Worm (Caenorhabditis elegans) whole organism, L4 larva: Measurements from ENCODE around the gene R07E5.11.
"Not testable (repeated sequence)": the region's sequence is repeated elsewhere in the genome, so short reads cannot be mapped to it uniquely, and the experiment has no call there.

Experiments used
- D1046.2 ChIP-seq: fragments of 200-800 bp; sonication (Bioruptor generic); IDR thresholded peaks from 2 replicates; pipeline ENCODE4 v1.3.6; 2022; ENCODE audit warnings: missing genetic modification characterization, missing compliant biosample characterization
- F10B5.3 ChIP-seq: sonication (generic microtip); optimal IDR thresholded peaks from 2 replicates; lab custom pipeline; 2016; ENCODE audit warnings: mild to moderate bottlenecking, missing genetic modification characterization, missing compliant biosample characterization
- F37D6.2 ChIP-seq: sonication (generic microtip); optimal IDR thresholded peaks from 2 replicates; lab custom pipeline; 2016; ENCODE audit warnings: mild to moderate bottlenecking, missing genetic modification characterization, missing compliant biosample characterization
- F44E2.7 ChIP-seq: fragments of 200-800 bp; sonication (Bioruptor generic); IDR thresholded peaks from 2 replicates; pipeline ENCODE4 v2.1.2; 2022; ENCODE audit warnings: missing genetic modification characterization, missing compliant biosample characterization
- F49E8.2 ChIP-seq: sonication (generic microtip); optimal IDR thresholded peaks from 2 replicates; lab custom pipeline; 2016; ENCODE audit warnings: missing compliant biosample characterization, mild to moderate bottlenecking, missing genetic modification characterization, borderline replicate concordance
- T20F7.1 ChIP-seq: fragments of 200-800 bp; sonication (Bioruptor generic); optimal IDR thresholded peaks from 2 replicates; lab custom pipeline; 2018; ENCODE audit warnings: mild to moderate bottlenecking, missing genetic modification characterization, missing compliant biosample characterization
- T26A8.4 ChIP-seq: fragments of 200-800 bp; sonication (Bioruptor generic); IDR thresholded peaks from 2 replicates; pipeline ENCODE4 v1.3.6; 2022; ENCODE audit warnings: missing genetic modification characterization, missing compliant biosample characterization
- Y48G9A.11 ChIP-seq: fragments of 200-800 bp; sonication (Bioruptor generic); IDR thresholded peaks from 2 replicates; pipeline ENCODE4 v1.3.6; 2022; ENCODE audit warnings: missing genetic modification reagents, missing genetic modification characterization, missing compliant biosample characterization
- Y75B8A.6 ChIP-seq: fragments of 200-800 bp; sonication (Bioruptor generic); IDR thresholded peaks from 2 replicates; pipeline ENCODE4 v1.3.6; 2022; ENCODE audit warnings: missing genetic modification reagents, missing genetic modification characterization, missing compliant biosample characterization
- ZK337.2 ChIP-seq: fragments of 200-800 bp; sonication (Bioruptor generic); IDR thresholded peaks from 2 replicates; pipeline ENCODE4 v1.3.6; 2022; ENCODE audit warnings: missing genetic modification reagents, missing genetic modification characterization, missing compliant biosample characterization
- ZK546.5 ChIP-seq, 2 experiments: sonication (generic microtip); optimal IDR thresholded peaks; 2 replicates each; lab custom pipeline; 2017; ENCODE audit warnings: missing biosample characterization in 2 of 2, missing genetic modification characterization in 2 of 2
- aha-1 ChIP-seq: fragments of 150-350 bp; peaks from one replicate; lab custom pipeline; 2014; ENCODE audit warnings: missing biosample characterization, missing genetic modification characterization
- arid-1 ChIP-seq: fragments of 200-800 bp; sonication (Bioruptor generic); conservative IDR thresholded peaks from 2 replicates; pipeline ENCODE4 v1.3.6; 2022; ENCODE audit warnings: missing genetic modification reagents, missing genetic modification characterization, missing compliant biosample characterization
- ceh-20 ChIP-seq: fragments of 200-800 bp; sonication (Bioruptor generic); IDR thresholded peaks from 2 replicates; pipeline ENCODE4 v1.3.6; 2022; ENCODE audit warnings: missing genetic modification reagents, missing genetic modification characterization, missing compliant biosample characterization
- daf-16 ChIP-seq, 3 experiments: sonication (generic microtip); optimal IDR thresholded peaks; 2 replicates each; lab custom pipeline; 2016 to 2017; ENCODE audit warnings: missing genetic modification characterization in 3 of 3, missing genetic modification reagents in 3 of 3, mild to moderate bottlenecking in 2 of 3, missing compliant biosample characterization in 2 of 3, missing biosample characterization in 1 of 3, moderate library complexity in 1 of 3
- daf-8 ChIP-seq: fragments of 200-800 bp; sonication (Bioruptor generic); IDR thresholded peaks from 2 replicates; pipeline ENCODE4 v1.3.6; 2022; ENCODE audit warnings: missing genetic modification characterization, missing compliant biosample characterization
- dmd-6 ChIP-seq: fragments of 200-800 bp; sonication (Bioruptor generic); IDR thresholded peaks from 2 replicates; pipeline ENCODE4 v1.3.6; 2022; ENCODE audit warnings: missing genetic modification reagents, missing genetic modification characterization, missing compliant biosample characterization
- dmd-8 ChIP-seq: fragments of 200-800 bp; sonication (Bioruptor generic); IDR thresholded peaks from 2 replicates; pipeline ENCODE4 v1.3.6; 2022; ENCODE audit warnings: missing genetic modification characterization, missing compliant biosample characterization
- dmd-9 ChIP-seq: fragments of 200-800 bp; sonication (Bioruptor generic); IDR thresholded peaks from 2 replicates; pipeline ENCODE4 v1.3.6; 2022; ENCODE audit warnings: missing genetic modification reagents, missing genetic modification characterization, missing compliant biosample characterization
- dpl-1 ChIP-seq: fragments of 150-350 bp; optimal IDR thresholded peaks from 2 replicates; lab custom pipeline; 2014; ENCODE audit warnings: missing biosample characterization, missing genetic modification reagents, missing genetic modification characterization
- duxl-1 ChIP-seq: sonication (generic microtip); optimal IDR thresholded peaks from 2 replicates; lab custom pipeline; 2016; ENCODE audit warnings: mild to moderate bottlenecking, missing genetic modification characterization, moderate library complexity, missing compliant biosample characterization; ENCODE audit not compliant: poor library complexity
- dve-1 ChIP-seq: sonication (generic microtip); optimal IDR thresholded peaks from 2 replicates; lab custom pipeline; 2017; ENCODE audit warnings: antibody characterized with exemption, mild to moderate bottlenecking, missing genetic modification characterization, missing compliant biosample characterization; ENCODE audit not compliant: insufficient read depth
- gei-8 ChIP-seq: fragments of 200-800 bp; sonication (Bioruptor generic); optimal IDR thresholded peaks from 2 replicates; lab custom pipeline; 2018; ENCODE audit warnings: mild to moderate bottlenecking, missing genetic modification characterization, missing compliant biosample characterization
- hif-1 ChIP-seq, 2 experiments: sonication (generic microtip); optimal IDR thresholded peaks; 2 replicates each; lab custom pipeline; 2016 to 2017; ENCODE audit warnings: missing compliant biosample characterization in 2 of 2, missing genetic modification characterization in 2 of 2, missing genetic modification reagents in 2 of 2, missing genotype in 2 of 2, mild to moderate bottlenecking in 1 of 2
- hlh-11 ChIP-seq: fragments of 200-800 bp; sonication (Bioruptor generic); optimal IDR thresholded peaks from 2 replicates; lab custom pipeline; 2018; ENCODE audit warnings: mild to moderate bottlenecking, missing genetic modification characterization, missing compliant biosample characterization
- hmg-1.1 ChIP-seq: fragments of 200-800 bp; sonication (Bioruptor generic); IDR thresholded peaks from 2 replicates; pipeline ENCODE4 v1.3.6; 2022; ENCODE audit warnings: missing genetic modification reagents, missing genetic modification characterization, missing compliant biosample characterization
- lim-7 ChIP-seq: fragments of 200-800 bp; sonication (Bioruptor generic); IDR thresholded peaks from 2 replicates; pipeline ENCODE4 v1.3.6; 2022; ENCODE audit warnings: missing genetic modification characterization, missing compliant biosample characterization
- lin-13 ChIP-seq: fragments of 150-350 bp; optimal IDR thresholded peaks from 2 replicates; lab custom pipeline; 2014; ENCODE audit warnings: missing biosample characterization, missing genetic modification reagents, missing genetic modification characterization
- lin-29 ChIP-seq: fragments of 200-800 bp; sonication (Bioruptor generic); IDR thresholded peaks from 2 replicates; pipeline ENCODE4 v1.3.6; 2022; ENCODE audit warnings: missing genetic modification reagents, missing genetic modification characterization, missing compliant biosample characterization
- lin-38 ChIP-seq: fragments of 200-800 bp; sonication (Bioruptor generic); IDR thresholded peaks from 2 replicates; pipeline ENCODE4 v1.3.6; 2022; ENCODE audit warnings: missing genetic modification reagents, missing genetic modification characterization, missing compliant biosample characterization
- madf-9 ChIP-seq: fragments of 200-800 bp; sonication (Bioruptor generic); conservative IDR thresholded peaks from 2 replicates; pipeline ENCODE4 v1.3.6; 2022; ENCODE audit warnings: missing genetic modification reagents, missing genetic modification characterization, missing compliant biosample characterization
- mdl-1 ChIP-seq, 2 experiments: fragments of 150-350 bp in 1 of 2; sonication (generic microtip) in 1 of 2; optimal IDR thresholded peaks; 2 replicates each; lab custom pipeline; 2014 to 2017; ENCODE audit warnings: missing biosample characterization in 2 of 2, missing genetic modification characterization in 2 of 2
- mep-1 ChIP-seq: fragments of 150-350 bp; sonication (generic microtip); optimal IDR thresholded peaks from 3 replicates; lab custom pipeline; 2014; ENCODE audit warnings: missing biosample characterization, missing genetic modification characterization
- nhr-102 ChIP-seq: sonication (generic microtip); optimal IDR thresholded peaks from 2 replicates; lab custom pipeline; 2016; ENCODE audit warnings: mild to moderate bottlenecking, missing genetic modification characterization, moderate library complexity, missing compliant biosample characterization
- nhr-111 ChIP-seq: fragments of 200-800 bp; sonication (Bioruptor generic); optimal IDR thresholded peaks from 2 replicates; lab custom pipeline; 2018; ENCODE audit warnings: mild to moderate bottlenecking, missing genetic modification characterization, missing compliant biosample characterization
- nhr-48 ChIP-seq: sonication (generic microtip); optimal IDR thresholded peaks from 2 replicates; lab custom pipeline; 2016; ENCODE audit warnings: mild to moderate bottlenecking, missing genetic modification characterization, missing compliant biosample characterization
- pha-4 ChIP-seq, 2 experiments: fragments of 150-350 bp in 1 of 2; fragments of 200-800 bp in 1 of 2; sonication (Bioruptor generic) in 1 of 2; IDR thresholded peaks in 1 of 2; optimal IDR thresholded peaks in 1 of 2; 2 replicates each; pipeline versions ENCODE4 v1.3.6 to Lab custom; 2014 to 2022; ENCODE audit warnings: missing genetic modification characterization in 2 of 2, missing genetic modification reagents in 2 of 2, missing biosample characterization in 1 of 2, missing compliant biosample characterization in 1 of 2
- saeg-2 ChIP-seq: fragments of 200-800 bp; sonication (Bioruptor generic); IDR thresholded peaks from 2 replicates; pipeline ENCODE4 v1.3.6; 2022; ENCODE audit warnings: missing genetic modification reagents, missing genetic modification characterization, missing compliant biosample characterization
- skn-1 ChIP-seq: fragments of 150-350 bp; optimal IDR thresholded peaks from 2 replicates; lab custom pipeline; 2014; ENCODE audit warnings: missing biosample characterization, missing genetic modification characterization
- snpc-1.2 ChIP-seq: fragments of 200-800 bp; sonication (Bioruptor generic); IDR thresholded peaks from 2 replicates; pipeline ENCODE4 v1.3.6; 2022; ENCODE audit warnings: missing genetic modification reagents, missing genetic modification characterization, missing compliant biosample characterization
- snpc-4 ChIP-seq: fragments of 150-350 bp; optimal IDR thresholded peaks from 2 replicates; lab custom pipeline; 2014; ENCODE audit warnings: missing biosample characterization, missing genetic modification characterization
- spr-1 ChIP-seq: sonication (generic microtip); optimal IDR thresholded peaks from 2 replicates; lab custom pipeline; 2016; ENCODE audit warnings: mild to moderate bottlenecking, missing genetic modification characterization, missing compliant biosample characterization
- spr-3 ChIP-seq: fragments of 200-800 bp; sonication (Bioruptor generic); optimal IDR thresholded peaks from 2 replicates; lab custom pipeline; 2018; ENCODE audit warnings: mild to moderate bottlenecking, missing genetic modification characterization, missing compliant biosample characterization
- tra-1 ChIP-seq: fragments of 200-800 bp; sonication (Bioruptor generic); IDR thresholded peaks from 2 replicates; pipeline ENCODE4 v1.3.6; 2022; ENCODE audit warnings: missing genetic modification reagents, missing genetic modification characterization, missing compliant biosample characterization
- unc-130 ChIP-seq: sonication (generic microtip); optimal IDR thresholded peaks from 2 replicates; lab custom pipeline; 2016; ENCODE audit warnings: missing genetic modification reagents, missing genetic modification characterization, missing compliant biosample characterization
- zfp-3 ChIP-seq: fragments of 200-800 bp; sonication (Bioruptor generic); conservative IDR thresholded peaks from 2 replicates; pipeline ENCODE4 v1.3.6; 2022; ENCODE audit warnings: missing genetic modification reagents, missing genetic modification characterization, missing compliant biosample characterization

R07E5.11 gene

ce11 chrIII:4414041-4414440 is 994 bp downstream of the R07E5.11 start (continued):
- TF ChIP-seq Y48G9A.11 (0 out of 2 replicates have a peak, but pooled peaks have one; percentile 39), ceh-20 (GFP tag; lab: Robert Waterston, UW) (peak; percentile 82), dpl-1 (GFP tag; lab: Kevin White, UChicago) (peak; percentile 41), snpc-1.2 (GFP tag; lab: Robert Waterston, UW) (peak; percentile 68), dve-1 (tag; lab: Kevin White, UChicago) (peak; percentile 46), dmd-6 (GFP tag; lab: Robert Waterston, UW) (peak; percentile 69), F10B5.3 (tag; lab: Kevin White, UChicago) (peak; percentile 15), zfp-3 (GFP tag; lab: Robert Waterston, UW) (peak; percentile 74; the same call in 1 of the 2 replicates), gei-8 (GFP tag; lab: Kevin White, UChicago) (peak; percentile 38), snpc-4 (tag; lab: Kevin White, UChicago) (peak; percentile 90), aha-1 (peak; percentile 83), D1046.2 (GFP tag; lab: Robert Waterston, UW) (peak; percentile 63; the same call in 1 of the 2 replicates), lin-38 (GFP tag; lab: Robert Waterston, UW) (peak; percentile 80), madf-9 (GFP tag; lab: Robert Waterston, UW) (peak; percentile 35; the same call in 1 of the 2 replicates), lin-29 (GFP tag; lab: Robert Waterston, UW) (peak; percentile 26; the same call in 1 of the 2 replicates), F44E2.7 (peak; percentile 71; the same call in 1 of the 2 replicates), daf-16 (GFP tag; optimal IDR thresholded peaks at IDR 0.05; lab: Kevin White, UChicago) (peak in 1 of 2 experiments; percentile 13), daf-16 (tag; optimal IDR thresholded peaks at IDR 0.05; lab: Kevin White, UChicago) (peak; percentile 7), arid-1 (peak; percentile 62), hlh-11 (tag; lab: Kevin White, UChicago) (peak; percentile 20), F37D6.2 (tag; lab: Kevin White, UChicago) (peak; percentile 5), ZK337.2 (GFP tag; lab: Robert Waterston, UW) (peak; percentile 39; the same call in 1 of the 2 replicates), duxl-1 (tag; lab: Kevin White, UChicago) (peak; percentile 67), dmd-9 (GFP tag; lab: Robert Waterston, UW) (peak; percentile 30; the same call in 1 of the 2 replicates), spr-1 (tag; lab: Kevin White, UChicago) (peak; percentile 12), Y75B8A.6 (GFP tag; lab: Robert Waterston, UW) (0 out of 2 replicates have a peak, but pooled peaks have one; percentile 50), nhr-102 (tag; lab: Kevin White, UChicago) (peak; percentile 58), T26A8.4 (peak; percentile 84), nhr-48 (tag; lab: Kevin White, UChicago) (peak; percentile 38), mep-1 (tag; lab: Kevin White, UChicago) (peak; percentile 56), pha-4 (GFP tag; IDR thresholded peaks at IDR 0.05; lab: Robert Waterston, UW) (peak; percentile 76), saeg-2 (GFP tag; lab: Robert Waterston, UW) (peak; percentile 56; the same call in 1 of the 2 replicates), hmg-1.1 (GFP tag; lab: Robert Waterston, UW) (peak; percentile 87), spr-3 (GFP tag; lab: Kevin White, UChicago) (peak; percentile 38), lim-7 (peak; percentile 73), T20F7.1 (GFP tag; lab: Kevin White, UChicago) (peak; percentile 28), daf-8 (GFP tag; lab: Robert Waterston, UW) (0 out of 2 replicates have a peak, but pooled peaks have one; percentile 16)
- not testable (repeated sequence) for TF ChIP-seq pha-4 (tag; optimal IDR thresholded peaks at IDR 0.05; lab: Kevin White, UChicago)

ce11 chrIII:4413099-4413498 is 1.9 kb downstream of the R07E5.11 start, which contains the start of gene mpc-1:
Gene mpc-1 (plus strand): TSS chrIII:4413457.
- TF ChIP-seq snpc-4 (tag; lab: Kevin White, UChicago) (no peak), F37D6.2 (tag; lab: Kevin White, UChicago) (no peak), spr-3 (GFP tag; lab: Kevin White, UChicago) (no peak), unc-130 (GFP tag; lab: Kevin White, UChicago) (no peak), skn-1 (tag; lab: Kevin White, UChicago) (no peak), tra-1 (no peak), nhr-111 (no peak), ZK546.5 (tag; optimal IDR thresholded peaks at IDR 0.05; lab: Kevin White, UChicago) (no peak), arid-1 (no peak), dve-1 (tag; lab: Kevin White, UChicago) (peak; percentile 68), gei-8 (GFP tag; lab: Kevin White, UChicago) (no peak), lim-7 (no peak), hif-1 (tag; optimal IDR thresholded peaks at IDR 0.05; lab: Kevin White, UChicago) (no peak), dmd-8 (GFP tag; lab: Robert Waterston, UW) (no peak), mdl-1 (tag; optimal IDR thresholded peaks at IDR 0.05; lab: Kevin White, UChicago) (peak in 1 of 2 experiments; percentile 42), T26A8.4 (no peak), F49E8.2 (no peak), lin-13 (no peak), ZK337.2 (GFP tag; lab: Robert Waterston, UW) (no peak), hmg-1.1 (GFP tag; lab: Robert Waterston, UW) (no peak)
